Worm (Caenorhabditis elegans) whole organism, young adult: ENCODE data around the gene fbxb-88.
A peak's percentile ranks its signal among the peaks of the same experiment; 100 is the strongest.

ENCODE experiments used
- B0019.2 ChIP-seq: fragments of 200-800 bp; sonication (Bioruptor generic); conservative IDR thresholded peaks from 2 replicates; pipeline ENCODE4 v1.3.6; 2022; ENCODE audit warnings: missing genetic modification reagents, missing genetic modification characterization, missing compliant biosample characterization
- B0035.1 ChIP-seq: sonication (generic microtip); optimal IDR thresholded peaks from 2 replicates; lab custom pipeline; 2016; ENCODE audit warnings: missing genetic modification characterization, mild to moderate bottlenecking, missing compliant biosample characterization, missing genotype, missing genetic modification reagents
- B0336.3 ChIP-seq: fragments of 200-800 bp; sonication (Bioruptor generic); IDR thresholded peaks from 2 replicates; pipeline ENCODE4 v1.3.6; 2022; ENCODE audit warnings: missing genetic modification characterization, missing compliant biosample characterization
- C17E4.6 ChIP-seq: fragments of 200-800 bp; sonication (Bioruptor generic); IDR thresholded peaks from 2 replicates; pipeline ENCODE4 v1.3.6; 2022; ENCODE audit warnings: missing genetic modification reagents, missing genetic modification characterization, missing compliant biosample characterization
- F23B12.7 ChIP-seq: sonication (generic microtip); optimal IDR thresholded peaks from 2 replicates; lab custom pipeline; 2017; ENCODE audit warnings: missing genetic modification characterization, mild to moderate bottlenecking, missing compliant biosample characterization, antibody characterized with exemption, moderate library complexity; ENCODE audit not compliant: insufficient read depth
- F33H1.4 ChIP-seq: fragments of 200-800 bp; sonication (Bioruptor generic); IDR thresholded peaks from 2 replicates; pipeline ENCODE4 v1.3.6; 2022; ENCODE audit warnings: missing genetic modification reagents, missing genetic modification characterization, missing compliant biosample characterization
- F49E8.2 ChIP-seq: sonication (generic microtip); optimal IDR thresholded peaks from 3 replicates; lab custom pipeline; 2017; ENCODE audit warnings: missing genetic modification characterization, mild to moderate bottlenecking, missing compliant biosample characterization, antibody characterized with exemption, moderate library complexity; ENCODE audit not compliant: insufficient read depth
- F55B11.4 ChIP-seq: sonication (generic microtip); optimal IDR thresholded peaks from 2 replicates; lab custom pipeline; 2016; ENCODE audit warnings: missing compliant biosample characterization, missing genetic modification characterization, borderline replicate concordance; ENCODE audit not compliant: insufficient read depth
- T07F8.4 ChIP-seq: sonication (generic microtip); optimal IDR thresholded peaks from 2 replicates; lab custom pipeline; 2016; ENCODE audit warnings: mild to moderate bottlenecking, missing genetic modification characterization, moderate library complexity, missing compliant biosample characterization
- Y79H2A.3 ChIP-seq: fragments of 200-800 bp; sonication (Bioruptor generic); conservative IDR thresholded peaks from 2 replicates; pipeline ENCODE4 v1.3.6; 2022; ENCODE audit warnings: missing genetic modification reagents, missing genetic modification characterization, missing compliant biosample characterization
- ZK185.1 ChIP-seq: sonication (generic microtip); optimal IDR thresholded peaks from 2 replicates; lab custom pipeline; 2016; ENCODE audit warnings: mild to moderate bottlenecking, missing genetic modification characterization, missing compliant biosample characterization; ENCODE audit not compliant: poor library complexity, severe bottlenecking
- ama-1 ChIP-seq, 3 experiments: fragments of 150-350 bp in 1 of 3; sonication (generic microtip) in 2 of 3; optimal IDR thresholded peaks; 2 replicates each; lab custom pipeline; 2014 to 2018; ENCODE audit warnings: missing biosample characterization in 2 of 3, missing genetic modification characterization in 2 of 3, missing genetic modification reagents in 2 of 3
- bed-1 ChIP-seq: fragments of 200-800 bp; sonication (Bioruptor generic); IDR thresholded peaks from 2 replicates; pipeline ENCODE4 v1.3.6; 2022; ENCODE audit warnings: missing genetic modification reagents, missing genetic modification characterization, missing compliant biosample characterization
- cebp-1 ChIP-seq, 2 experiments: fragments of 200-800 bp in 1 of 2; sonication (Bioruptor generic) in 1 of 2; sonication (generic microtip) in 1 of 2; IDR thresholded peaks in 1 of 2; optimal IDR thresholded peaks in 1 of 2; 2 replicates each; pipeline versions ENCODE4 v1.3.6 to Lab custom; 2017 to 2022; ENCODE audit warnings: missing compliant biosample characterization in 2 of 2, missing genetic modification characterization in 2 of 2, mild to moderate bottlenecking in 1 of 2, missing genetic modification reagents in 1 of 2, moderate library complexity in 1 of 2
- ceh-79 ChIP-seq: sonication (generic microtip); optimal IDR thresholded peaks from 2 replicates; lab custom pipeline; 2017; ENCODE audit warnings: mild to moderate bottlenecking, missing genetic modification characterization, missing compliant biosample characterization
- dox-1 ChIP-seq: fragments of 200-800 bp; sonication (Bioruptor generic); IDR thresholded peaks from 2 replicates; pipeline ENCODE4 v1.3.6; 2022; ENCODE audit warnings: missing genetic modification reagents, missing genetic modification characterization, missing compliant biosample characterization
- efl-1 ChIP-seq: fragments of 150-350 bp; optimal IDR thresholded peaks from 2 replicates; lab custom pipeline; 2014; ENCODE audit warnings: missing biosample characterization, missing genetic modification reagents, missing genetic modification characterization
- ekl-4 ChIP-seq: fragments of 200-800 bp; sonication (Bioruptor generic); IDR thresholded peaks from 2 replicates; pipeline ENCODE4 v1.3.6; 2022; ENCODE audit warnings: missing genetic modification reagents, missing genetic modification characterization, missing compliant biosample characterization
- gei-17 ChIP-seq: fragments of 200-800 bp; sonication (Bioruptor generic); optimal IDR thresholded peaks from 2 replicates; lab custom pipeline; 2018; ENCODE audit warnings: mild to moderate bottlenecking, missing genetic modification characterization, missing compliant biosample characterization
- him-1 ChIP-seq: sonication (generic microtip); optimal IDR thresholded peaks from 2 replicates; lab custom pipeline; 2016; ENCODE audit warnings: missing genotype, missing genetic modification reagents, missing genetic modification characterization, missing compliant biosample characterization
- hlh-12 ChIP-seq: sonication (generic microtip); optimal IDR thresholded peaks from 2 replicates; lab custom pipeline; 2016; ENCODE audit warnings: missing genetic modification characterization, missing compliant biosample characterization
- hlh-26 ChIP-seq: fragments of 200-800 bp; sonication (Bioruptor generic); conservative IDR thresholded peaks from 2 replicates; pipeline ENCODE4 v1.3.6; 2022; ENCODE audit warnings: missing genetic modification reagents, missing genetic modification characterization, missing compliant biosample characterization
- hrde-1 ChIP-seq: sonication (generic microtip); optimal IDR thresholded peaks from 2 replicates; lab custom pipeline; 2016; ENCODE audit warnings: missing genetic modification characterization, mild to moderate bottlenecking, missing compliant biosample characterization, moderate library complexity, missing genotype, missing genetic modification reagents, borderline replicate concordance
- hsf-1 ChIP-seq: fragments of 200-800 bp; sonication (Bioruptor generic); IDR thresholded peaks from 2 replicates; pipeline ENCODE4 v1.3.6; 2022; ENCODE audit warnings: missing genetic modification reagents, missing genetic modification characterization, missing compliant biosample characterization
- let-526 ChIP-seq: fragments of 200-800 bp; sonication (Bioruptor generic); IDR thresholded peaks from 2 replicates; pipeline ENCODE4 v1.3.6; 2022; ENCODE audit warnings: missing genetic modification reagents, missing genetic modification characterization, missing compliant biosample characterization
- lin-26 ChIP-seq: fragments of 200-800 bp; sonication (Bioruptor generic); IDR thresholded peaks from 2 replicates; pipeline ENCODE4 v1.3.6; 2022; ENCODE audit warnings: missing genetic modification reagents, missing genetic modification characterization, missing compliant biosample characterization
- lin-35 ChIP-seq, 3 experiments: fragments of 150-350 bp in 2 of 3; sonication (generic microtip) in 1 of 3; optimal IDR thresholded peaks; 2 replicates each; lab custom pipeline; 2014 to 2018; ENCODE audit warnings: missing biosample characterization in 3 of 3, missing genetic modification characterization in 3 of 3, missing genetic modification reagents in 3 of 3
- lin-40 ChIP-seq: sonication (generic microtip); optimal IDR thresholded peaks from 2 replicates; lab custom pipeline; 2016; ENCODE audit warnings: missing genetic modification characterization, mild to moderate bottlenecking, missing compliant biosample characterization, missing genotype, missing genetic modification reagents
- lsy-27 ChIP-seq: sonication (generic microtip); optimal IDR thresholded peaks from 2 replicates; lab custom pipeline; 2017; ENCODE audit warnings: missing genetic modification characterization, mild to moderate bottlenecking, missing compliant biosample characterization, antibody characterized with exemption, missing genotype, borderline replicate concordance; ENCODE audit not compliant: insufficient read depth
- madf-6 ChIP-seq: fragments of 200-800 bp; sonication (Bioruptor generic); IDR thresholded peaks from 2 replicates; pipeline ENCODE4 v1.3.6; 2022; ENCODE audit warnings: missing genetic modification reagents, missing genetic modification characterization, missing compliant biosample characterization
- mcd-1 ChIP-seq: fragments of 200-800 bp; sonication (Bioruptor generic); IDR thresholded peaks from 2 replicates; pipeline ENCODE4 v1.3.6; 2022; ENCODE audit warnings: missing genetic modification reagents, missing genetic modification characterization, missing compliant biosample characterization
- nfya-1 ChIP-seq: sonication (generic microtip); optimal IDR thresholded peaks from 2 replicates; lab custom pipeline; 2017; ENCODE audit warnings: antibody characterized with exemption, missing compliant biosample characterization, missing genetic modification characterization, borderline replicate concordance; ENCODE audit not compliant: insufficient read depth
- nfya-2 ChIP-seq: fragments of 200-800 bp; sonication (Bioruptor generic); IDR thresholded peaks from 2 replicates; pipeline ENCODE4 v1.3.6; 2022; ENCODE audit warnings: missing genetic modification reagents, missing genetic modification characterization, missing compliant biosample characterization
- nhr-90 ChIP-seq: sonication (generic microtip); optimal IDR thresholded peaks from 2 replicates; lab custom pipeline; 2016; ENCODE audit warnings: missing genotype, mild to moderate bottlenecking, missing genetic modification characterization, missing compliant biosample characterization
- rcor-1 ChIP-seq: fragments of 200-800 bp; sonication (Bioruptor generic); IDR thresholded peaks from 2 replicates; pipeline ENCODE4 v1.3.6; 2022; ENCODE audit warnings: missing genetic modification reagents, missing genetic modification characterization, missing compliant biosample characterization
- repo-1 ChIP-seq: sonication (generic microtip); optimal IDR thresholded peaks from 2 replicates; lab custom pipeline; 2017; ENCODE audit warnings: mild to moderate bottlenecking, missing genetic modification characterization, missing compliant biosample characterization
- rpc-1 ChIP-seq, 2 experiments: fragments of 150-350 bp in 1 of 2; sonication (generic microtip) in 1 of 2; optimal IDR thresholded peaks; 2 replicates each; lab custom pipeline; 2014 to 2018; ENCODE audit warnings: missing biosample characterization in 1 of 2, missing genetic modification characterization in 1 of 2, missing genetic modification reagents in 1 of 2, missing genotype in 1 of 2
- snpc-1.1 ChIP-seq: sonication (generic microtip); optimal IDR thresholded peaks from 2 replicates; lab custom pipeline; 2017; ENCODE audit warnings: missing genetic modification characterization, mild to moderate bottlenecking, missing compliant biosample characterization, antibody characterized with exemption, moderate library complexity, missing genotype, missing genetic modification reagents; ENCODE audit not compliant: insufficient read depth
- snpc-1.3 ChIP-seq: sonication (generic microtip); optimal IDR thresholded peaks from 2 replicates; lab custom pipeline; 2017; ENCODE audit warnings: missing genetic modification characterization, mild to moderate bottlenecking, missing compliant biosample characterization, antibody characterized with exemption, moderate library complexity, missing genotype, missing genetic modification reagents; ENCODE audit not compliant: insufficient read depth
- snpc-3.4 ChIP-seq: sonication (generic microtip); optimal IDR thresholded peaks from 2 replicates; lab custom pipeline; 2017; ENCODE audit warnings: missing genetic modification characterization, mild to moderate bottlenecking, missing compliant biosample characterization, antibody characterized with exemption, moderate library complexity, missing genotype, missing genetic modification reagents
- snpc-4 ChIP-seq, 5 experiments: fragments of 150-350 bp in 1 of 5; sonication (generic microtip) in 4 of 5; optimal IDR thresholded peaks; 2 replicates each; lab custom pipeline; 2014 to 2018; ENCODE audit warnings: missing genetic modification characterization in 5 of 5, missing biosample characterization in 3 of 5, antibody characterized with exemption in 2 of 5, mild to moderate bottlenecking in 2 of 5, missing compliant biosample characterization in 2 of 5, missing genotype in 2 of 5, moderate library complexity in 2 of 5, missing genetic modification reagents in 1 of 5
- tbp1 ChIP-seq: fragments of 200-800 bp; sonication (Bioruptor generic); optimal IDR thresholded peaks from 2 replicates; lab custom pipeline; 2018; ENCODE audit warnings: mild to moderate bottlenecking, missing genetic modification characterization, missing compliant biosample characterization
- ztf-26 ChIP-seq: sonication (generic microtip); optimal IDR thresholded peaks from 2 replicates; lab custom pipeline; 2017; ENCODE audit warnings: missing genetic modification characterization, missing compliant biosample characterization

The fbxb-88 gene

ce11 chrII:4851594-4852106 lies 24.0 kb upstream of the fbxb-88 start, which contains the start of gene dnj-9 (continued):
- no peak for TF ChIP-seq hlh-12 (tag; lab: Kevin White, UChicago)
- no peak for TF ChIP-seq rpc-1 (optimal IDR thresholded peaks at IDR 0.05; lab: Kevin White, UChicago)
- no peak for TF ChIP-seq rpc-1 (tag; optimal IDR thresholded peaks at IDR 0.05; lab: Kevin White, UChicago)
- no peak for TF ChIP-seq bed-1 (GFP tag; lab: Robert Waterston, UW)
- TF ChIP-seq ekl-4, result peak; percentile 96
- TF ChIP-seq hsf-1, result peak; percentile 88
- TF ChIP-seq F55B11.4 (tag; lab: Kevin White, UChicago), result no peak
- TF ChIP-seq snpc-3.4 (tag; lab: Kevin White, UChicago), result peak; percentile 94
- TF ChIP-seq hlh-26 (GFP tag; lab: Robert Waterston, UW), result no peak
- TF ChIP-seq ceh-79 (tag; lab: Kevin White, UChicago), result no peak
- TF ChIP-seq nfya-2, result no peak
- TF ChIP-seq T07F8.4 (tag; lab: Kevin White, UChicago), result peak; percentile 41
- TF ChIP-seq cebp-1 (GFP tag; IDR thresholded peaks at IDR 0.05; lab: Robert Waterston, UW), result peak; percentile 54
- peak; percentile 92 for TF ChIP-seq cebp-1 (tag; optimal IDR thresholded peaks at IDR 0.05; lab: Kevin White, UChicago)
- TF ChIP-seq F49E8.2 (tag; lab: Kevin White, UChicago), result peak; percentile 71
- peak; percentile 84 for TF ChIP-seq ztf-26 (tag; lab: Kevin White, UChicago)
- peak; percentile 91 for TF ChIP-seq efl-1 (GFP tag; lab: Kevin White, UChicago)
- peak; percentile 75 for TF ChIP-seq tbp1 (GFP tag; lab: Kevin White, UChicago)
- TF ChIP-seq snpc-4 (GFP tag; optimal IDR thresholded peaks at IDR 0.05; lab: Kevin White, UChicago), result peak; percentile 74
- peak in 3 of 4 experiments; percentile 82 to 86 (median 84) for TF ChIP-seq snpc-4 (tag; optimal IDR thresholded peaks at IDR 0.05; lab: Kevin White, UChicago)
- TF ChIP-seq snpc-1.3 (tag; lab: Kevin White, UChicago), result peak; percentile 92
- peak; percentile 95 for TF ChIP-seq madf-6 (GFP tag; lab: Robert Waterston, UW)
- TF ChIP-seq nhr-90 (tag; lab: Kevin White, UChicago), result no peak
- TF ChIP-seq Y79H2A.3 (GFP tag; lab: Robert Waterston, UW), result 0 out of 2 replicates have a peak, but pooled peaks have one; percentile 11
- TF ChIP-seq B0019.2 (GFP tag; lab: Robert Waterston, UW), result peak; percentile 32; the same call in 1 of the 2 replicates
- TF ChIP-seq B0035.1 (tag; lab: Kevin White, UChicago), result peak; percentile 78
- TF ChIP-seq mcd-1 (GFP tag; lab: Robert Waterston, UW), result peak; percentile 93
- peak; percentile 94 for TF ChIP-seq rcor-1 (GFP tag; lab: Robert Waterston, UW)
- no peak for TF ChIP-seq lsy-27
- TF ChIP-seq let-526, result peak; percentile 83; the same call in 1 of the 2 replicates
- TF ChIP-seq ama-1 (optimal IDR thresholded peaks at IDR 0.05; lab: Kevin White, UChicago), result no peak
- peak in 1 of 2 experiments; percentile 62 for TF ChIP-seq ama-1 (GFP tag; optimal IDR thresholded peaks at IDR 0.05; lab: Kevin White, UChicago)
- peak; percentile 92 for TF ChIP-seq F23B12.7 (tag; lab: Kevin White, UChicago)
- peak; percentile 28 for TF ChIP-seq snpc-1.1 (tag; lab: Kevin White, UChicago)
- peak; percentile 93 for TF ChIP-seq B0336.3
- peak; percentile 88 for TF ChIP-seq C17E4.6 (GFP tag; lab: Robert Waterston, UW)
- peak; percentile 94 for TF ChIP-seq repo-1 (tag; lab: Kevin White, UChicago)
- peak; percentile 40; the same call in 1 of the 2 replicates for TF ChIP-seq lin-26 (GFP tag; lab: Robert Waterston, UW)
- no peak for TF ChIP-seq nfya-1 (tag; lab: Kevin White, UChicago)
- TF ChIP-seq dox-1 (GFP tag; lab: Robert Waterston, UW), result peak; percentile 95
- peak; percentile 86 to 99 (median 92) for TF ChIP-seq lin-35 (GFP tag; optimal IDR thresholded peaks at IDR 0.05; lab: Kevin White, UChicago)
- peak; percentile 84 for TF ChIP-seq F33H1.4 (GFP tag; lab: Robert Waterston, UW)
- peak; percentile 81 for TF ChIP-seq him-1 (tag; lab: Kevin White, UChicago)
- peak; percentile 62 for TF ChIP-seq hrde-1
- peak; percentile 87 for TF ChIP-seq gei-17
- TF ChIP-seq lin-40 (tag; lab: Kevin White, UChicago), result peak; percentile 97
- peak; percentile 95 for TF ChIP-seq ZK185.1
